Worm (Caenorhabditis elegans) whole organism, L4/young adult: ENCODE results near the gene ced-7.
A peak's percentile ranks its signal among the peaks of the same experiment; 100 is the strongest.

Experiments used
- W03F9.2 ChIP-seq: fragments of 150-350 bp; optimal IDR thresholded peaks from 2 replicates; lab custom pipeline; 2014; ENCODE audit warnings: missing biosample characterization, missing genetic modification characterization
- dao-5 ChIP-seq: sonication (generic microtip); optimal IDR thresholded peaks from 2 replicates; lab custom pipeline; 2016; ENCODE audit warnings: missing genotype, missing genetic modification characterization, moderate library complexity, missing compliant biosample characterization
- him-1 ChIP-seq: sonication (generic microtip); optimal IDR thresholded peaks from 2 replicates; lab custom pipeline; 2016; ENCODE audit warnings: missing genotype, missing genetic modification reagents, missing genetic modification characterization, missing compliant biosample characterization

Gene ced-7

ce11 chrIII:9523581-9523980 lies 56.3 kb downstream of the ced-7 start, which contains the start of gene mrps-23:
TSS of gene mrps-23 (minus strand) at chrIII:9523672.
- TF ChIP-seq dao-5 (tag; lab: Kevin White, UChicago) (no peak), W03F9.2 (no peak), him-1 (tag; lab: Kevin White, UChicago) (no peak)

- peak; percentile 95 for TF ChIP-seq W03F9.2
- no peak for TF ChIP-seq dao-5 (tag; lab: Kevin White, UChicago)
Observed at ce11 chrIII:9521410-9522090, 58.3 kb downstream of the ced-7 start, which contains the start of the genes clu-1 and prp-40. TSS of gene clu-1 (minus strand) at chrIII:9521460. TSS of gene prp-40 (plus strand) at chrIII:9522075.
